Worm (Caenorhabditis elegans): ENCODE data around the gene rhi-1.

- no peak for TF ChIP-seq unc-86 (tag; optimal IDR thresholded peaks at IDR 0.05)
- TF ChIP-seq dve-1 (tag; optimal IDR thresholded peaks at IDR 0.05): no peak
- TF ChIP-seq pqm-1 (tag; optimal IDR thresholded peaks at IDR 0.05): no peak
- no peak for TF ChIP-seq odd-2 (tag; optimal IDR thresholded peaks at IDR 0.05)
- TF ChIP-seq mec-3 (tag; optimal IDR thresholded peaks at IDR 0.05; ENCODE audit: borderline replicate concordance): no peak
- peak; percentile 49 for TF ChIP-seq sox-4 (tag; optimal IDR thresholded peaks at IDR 0.05)
- no peak for TF ChIP-seq hlh-13 (GFP tag; optimal IDR thresholded peaks at IDR 0.05)
- TF ChIP-seq ama-1 (optimal IDR thresholded peaks at IDR 0.05): no peak
- TF ChIP-seq fkh-10 (GFP tag; optimal IDR thresholded peaks at IDR 0.05): no peak
- peak; percentile 85 for TF ChIP-seq ref-2 (tag; optimal IDR thresholded peaks at IDR 0.05)
Measured at ce11 chrX:4523887-4524350, 15.6 kb downstream of the rhi-1 start, which contains the start of gene pdi-2.

Data from whole organism, late embryonic.